Worm (Caenorhabditis elegans) whole organism, young adult: Measurements from ENCODE around the gene col-20.
A peak's percentile ranks its signal among the peaks of the same experiment; 100 is the strongest.

Experiments used
- B0035.1 ChIP-seq: sonication (generic microtip); optimal IDR thresholded peaks from 2 replicates; lab custom pipeline; 2016; ENCODE audit warnings: missing genetic modification characterization, mild to moderate bottlenecking, missing compliant biosample characterization, missing genotype, missing genetic modification reagents
- B0261.1 ChIP-seq: sonication (generic microtip); optimal IDR thresholded peaks from 2 replicates; lab custom pipeline; 2016; ENCODE audit warnings: mild to moderate bottlenecking, missing genetic modification characterization, moderate library complexity, missing compliant biosample characterization
- C17E4.6 ChIP-seq: fragments of 200-800 bp; sonication (Bioruptor generic); IDR thresholded peaks from 2 replicates; pipeline ENCODE4 v1.3.6; 2022; ENCODE audit warnings: missing genetic modification reagents, missing genetic modification characterization, missing compliant biosample characterization
- F10E7.11 ChIP-seq: sonication (generic microtip); optimal IDR thresholded peaks from 2 replicates; lab custom pipeline; 2017; ENCODE audit warnings: mild to moderate bottlenecking, missing genetic modification characterization, moderate library complexity, missing compliant biosample characterization
- F33H1.4 ChIP-seq: fragments of 200-800 bp; sonication (Bioruptor generic); IDR thresholded peaks from 2 replicates; pipeline ENCODE4 v1.3.6; 2022; ENCODE audit warnings: missing genetic modification reagents, missing genetic modification characterization, missing compliant biosample characterization
- F49E8.2 ChIP-seq: sonication (generic microtip); optimal IDR thresholded peaks from 3 replicates; lab custom pipeline; 2017; ENCODE audit warnings: missing genetic modification characterization, mild to moderate bottlenecking, missing compliant biosample characterization, antibody characterized with exemption, moderate library complexity; ENCODE audit not compliant: insufficient read depth
- F55B11.4 ChIP-seq: sonication (generic microtip); optimal IDR thresholded peaks from 2 replicates; lab custom pipeline; 2016; ENCODE audit warnings: missing compliant biosample characterization, missing genetic modification characterization, borderline replicate concordance; ENCODE audit not compliant: insufficient read depth
- K11D2.4 ChIP-seq: fragments of 200-800 bp; sonication (Bioruptor generic); IDR thresholded peaks from 2 replicates; pipeline ENCODE4 v1.3.6; 2022; ENCODE audit warnings: missing genetic modification reagents, missing genetic modification characterization, missing compliant biosample characterization
- K12H6.12 ChIP-seq: fragments of 200-800 bp; sonication (Bioruptor generic); optimal IDR thresholded peaks from 2 replicates; lab custom pipeline; 2018; ENCODE audit warnings: mild to moderate bottlenecking, missing genetic modification characterization, missing compliant biosample characterization
- T07F8.4 ChIP-seq: sonication (generic microtip); optimal IDR thresholded peaks from 2 replicates; lab custom pipeline; 2016; ENCODE audit warnings: mild to moderate bottlenecking, missing genetic modification characterization, moderate library complexity, missing compliant biosample characterization
- Y53G8AR.9 ChIP-seq: fragments of 200-800 bp; sonication (Bioruptor generic); conservative IDR thresholded peaks from 2 replicates; pipeline ENCODE4 v1.3.6; 2022; ENCODE audit warnings: missing genetic modification reagents, missing genetic modification characterization, missing compliant biosample characterization
- ama-1 ChIP-seq, 3 experiments: fragments of 150-350 bp in 1 of 3; sonication (generic microtip) in 2 of 3; optimal IDR thresholded peaks; 2 replicates each; lab custom pipeline; 2014 to 2018; ENCODE audit warnings: missing biosample characterization in 2 of 3, missing genetic modification characterization in 2 of 3, missing genetic modification reagents in 2 of 3
- aptf-2 ChIP-seq: fragments of 200-800 bp; sonication (Bioruptor generic); conservative IDR thresholded peaks from 2 replicates; pipeline ENCODE4 v1.3.6; 2022; ENCODE audit warnings: missing genetic modification reagents, missing genetic modification characterization, missing compliant biosample characterization
- aptf-3 ChIP-seq: fragments of 200-800 bp; sonication (Bioruptor generic); IDR thresholded peaks from 2 replicates; pipeline ENCODE4 v1.3.6; 2022; ENCODE audit warnings: missing genetic modification characterization, missing compliant biosample characterization
- atf-7 ChIP-seq: sonication (generic microtip); optimal IDR thresholded peaks from 2 replicates; lab custom pipeline; 2017; ENCODE audit warnings: mild to moderate bottlenecking, missing genetic modification characterization, missing compliant biosample characterization
- cebp-1 ChIP-seq, 2 experiments: fragments of 200-800 bp in 1 of 2; sonication (Bioruptor generic) in 1 of 2; sonication (generic microtip) in 1 of 2; IDR thresholded peaks in 1 of 2; optimal IDR thresholded peaks in 1 of 2; 2 replicates each; pipeline versions ENCODE4 v1.3.6 to Lab custom; 2017 to 2022; ENCODE audit warnings: missing compliant biosample characterization in 2 of 2, missing genetic modification characterization in 2 of 2, mild to moderate bottlenecking in 1 of 2, missing genetic modification reagents in 1 of 2, moderate library complexity in 1 of 2
- ceh-40 ChIP-seq: fragments of 200-800 bp; sonication (Bioruptor generic); IDR thresholded peaks from 2 replicates; pipeline ENCODE4 v1.3.6; 2022; ENCODE audit warnings: missing genetic modification characterization, missing compliant biosample characterization
- ceh-91 ChIP-seq: fragments of 200-800 bp; sonication (Bioruptor generic); IDR thresholded peaks from 2 replicates; pipeline ENCODE4 v1.3.6; 2022; ENCODE audit warnings: missing genetic modification reagents, missing genetic modification characterization, missing compliant biosample characterization
- chd-7 ChIP-seq: sonication (generic microtip); optimal IDR thresholded peaks from 2 replicates; lab custom pipeline; 2016; ENCODE audit warnings: mild to moderate bottlenecking, missing genetic modification characterization, moderate library complexity, missing compliant biosample characterization
- die-1 ChIP-seq: sonication (generic microtip); optimal IDR thresholded peaks from 2 replicates; lab custom pipeline; 2016; ENCODE audit warnings: missing genotype, mild to moderate bottlenecking, missing genetic modification characterization, missing compliant biosample characterization
- egl-44 ChIP-seq: fragments of 200-800 bp; sonication (Bioruptor generic); IDR thresholded peaks from 2 replicates; pipeline ENCODE4 v1.3.6; 2022; ENCODE audit warnings: missing genetic modification reagents, missing genetic modification characterization, missing compliant biosample characterization
- ekl-4 ChIP-seq: fragments of 200-800 bp; sonication (Bioruptor generic); IDR thresholded peaks from 2 replicates; pipeline ENCODE4 v1.3.6; 2022; ENCODE audit warnings: missing genetic modification reagents, missing genetic modification characterization, missing compliant biosample characterization
- ets-4 ChIP-seq: fragments of 200-800 bp; sonication (Bioruptor generic); optimal IDR thresholded peaks from 2 replicates; lab custom pipeline; 2018; ENCODE audit warnings: mild to moderate bottlenecking, missing genetic modification characterization, missing compliant biosample characterization
- gei-17 ChIP-seq: fragments of 200-800 bp; sonication (Bioruptor generic); optimal IDR thresholded peaks from 2 replicates; lab custom pipeline; 2018; ENCODE audit warnings: mild to moderate bottlenecking, missing genetic modification characterization, missing compliant biosample characterization
- hlh-26 ChIP-seq: fragments of 200-800 bp; sonication (Bioruptor generic); conservative IDR thresholded peaks from 2 replicates; pipeline ENCODE4 v1.3.6; 2022; ENCODE audit warnings: missing genetic modification reagents, missing genetic modification characterization, missing compliant biosample characterization
- hmg-1.2 ChIP-seq: fragments of 200-800 bp; sonication (Bioruptor generic); IDR thresholded peaks from 2 replicates; pipeline ENCODE4 v1.3.6; 2022; ENCODE audit warnings: missing genetic modification reagents, missing genetic modification characterization, missing compliant biosample characterization
- lag-1 ChIP-seq: fragments of 200-800 bp; sonication (Bioruptor generic); IDR thresholded peaks from 2 replicates; pipeline ENCODE4 v1.3.6; 2022; ENCODE audit warnings: missing genetic modification reagents, missing genetic modification characterization, missing compliant biosample characterization
- let-607 ChIP-seq, 2 experiments: fragments of 200-800 bp in 1 of 2; sonication (Bioruptor generic) in 1 of 2; sonication (generic microtip) in 1 of 2; optimal IDR thresholded peaks; 2 replicates each; lab custom pipeline; 2016 to 2018; ENCODE audit warnings: mild to moderate bottlenecking in 2 of 2, missing compliant biosample characterization in 2 of 2, missing genetic modification characterization in 2 of 2, moderate library complexity in 2 of 2, missing genotype in 1 of 2
- lin-40 ChIP-seq: sonication (generic microtip); optimal IDR thresholded peaks from 2 replicates; lab custom pipeline; 2016; ENCODE audit warnings: missing genetic modification characterization, mild to moderate bottlenecking, missing compliant biosample characterization, missing genotype, missing genetic modification reagents
- lir-1 ChIP-seq: fragments of 200-800 bp; sonication (Bioruptor generic); conservative IDR thresholded peaks from 2 replicates; pipeline ENCODE4 v1.3.6; 2022; ENCODE audit warnings: missing genetic modification reagents, missing genetic modification characterization, missing compliant biosample characterization
- lsl-1 ChIP-seq: fragments of 200-800 bp; sonication (Bioruptor generic); optimal IDR thresholded peaks from 2 replicates; lab custom pipeline; 2018; ENCODE audit warnings: mild to moderate bottlenecking, missing genetic modification characterization, moderate library complexity, missing compliant biosample characterization
- madf-6 ChIP-seq: fragments of 200-800 bp; sonication (Bioruptor generic); IDR thresholded peaks from 2 replicates; pipeline ENCODE4 v1.3.6; 2022; ENCODE audit warnings: missing genetic modification reagents, missing genetic modification characterization, missing compliant biosample characterization
- mcd-1 ChIP-seq: fragments of 200-800 bp; sonication (Bioruptor generic); IDR thresholded peaks from 2 replicates; pipeline ENCODE4 v1.3.6; 2022; ENCODE audit warnings: missing genetic modification reagents, missing genetic modification characterization, missing compliant biosample characterization
- mes-4 ChIP-seq: sonication (generic microtip); optimal IDR thresholded peaks from 2 replicates; lab custom pipeline; 2016; ENCODE audit warnings: missing genotype, missing genetic modification characterization, missing compliant biosample characterization
- nhr-27 ChIP-seq: fragments of 200-800 bp; sonication (Bioruptor generic); optimal IDR thresholded peaks from 2 replicates; lab custom pipeline; 2018; ENCODE audit warnings: mild to moderate bottlenecking, missing genetic modification characterization, moderate library complexity, missing compliant biosample characterization
- nhr-80 ChIP-seq: sonication (generic microtip); optimal IDR thresholded peaks from 2 replicates; lab custom pipeline; 2016; ENCODE audit warnings: missing genetic modification characterization, missing compliant biosample characterization
- repo-1 ChIP-seq: sonication (generic microtip); optimal IDR thresholded peaks from 2 replicates; lab custom pipeline; 2017; ENCODE audit warnings: mild to moderate bottlenecking, missing genetic modification characterization, missing compliant biosample characterization
- sdz-38 ChIP-seq: sonication (generic microtip); optimal IDR thresholded peaks from 2 replicates; lab custom pipeline; 2016; ENCODE audit warnings: missing genotype, missing genetic modification characterization, missing compliant biosample characterization
- sea-2 ChIP-seq: fragments of 200-800 bp; sonication (Bioruptor generic); IDR thresholded peaks from 2 replicates; pipeline ENCODE4 v1.3.6; 2022; ENCODE audit warnings: missing genetic modification characterization, missing compliant biosample characterization
- snpc-1.1 ChIP-seq: sonication (generic microtip); optimal IDR thresholded peaks from 2 replicates; lab custom pipeline; 2017; ENCODE audit warnings: missing genetic modification characterization, mild to moderate bottlenecking, missing compliant biosample characterization, antibody characterized with exemption, moderate library complexity, missing genotype, missing genetic modification reagents; ENCODE audit not compliant: insufficient read depth
- snpc-4 ChIP-seq, 5 experiments: fragments of 150-350 bp in 1 of 5; sonication (generic microtip) in 4 of 5; optimal IDR thresholded peaks; 2 replicates each; lab custom pipeline; 2014 to 2018; ENCODE audit warnings: missing genetic modification characterization in 5 of 5, missing biosample characterization in 3 of 5, antibody characterized with exemption in 2 of 5, mild to moderate bottlenecking in 2 of 5, missing compliant biosample characterization in 2 of 5, missing genotype in 2 of 5, moderate library complexity in 2 of 5, missing genetic modification reagents in 1 of 5
- unc-62 ChIP-seq: fragments of 150-350 bp; optimal IDR thresholded peaks from 2 replicates; lab custom pipeline; 2014; ENCODE audit warnings: missing biosample characterization, missing genetic modification reagents, missing genetic modification characterization
- xnd-1 ChIP-seq: sonication (generic microtip); optimal IDR thresholded peaks from 2 replicates; lab custom pipeline; 2016; ENCODE audit warnings: missing genotype, missing genetic modification reagents, missing genetic modification characterization, missing compliant biosample characterization
- ztf-26 ChIP-seq: sonication (generic microtip); optimal IDR thresholded peaks from 2 replicates; lab custom pipeline; 2017; ENCODE audit warnings: missing genetic modification characterization, missing compliant biosample characterization

The col-20 gene

ce11 chrII:4888527-4889487 lies 18.2 kb upstream of the col-20 start, which contains the start of gene pgm-1 (continued):
- TF ChIP-seq F10E7.11 (tag; lab: Kevin White, UChicago) = no peak
- TF ChIP-seq ztf-26 (tag; lab: Kevin White, UChicago) = no peak
- no peak for TF ChIP-seq sdz-38
- no peak for TF ChIP-seq cebp-1 (GFP tag; IDR thresholded peaks at IDR 0.05; lab: Robert Waterston, UW)
- peak; percentile 24 for TF ChIP-seq cebp-1 (tag; optimal IDR thresholded peaks at IDR 0.05; lab: Kevin White, UChicago)
- TF ChIP-seq ceh-91 (GFP tag; lab: Robert Waterston, UW) = peak; percentile 77
- TF ChIP-seq B0035.1 (tag; lab: Kevin White, UChicago) = no peak
- TF ChIP-seq gei-17 (GFP tag; lab: Kevin White, UChicago) = no peak
- peak; percentile 14 for TF ChIP-seq K12H6.12 (tag; lab: Kevin White, UChicago)
- no peak for TF ChIP-seq die-1 (tag; lab: Kevin White, UChicago)
- TF ChIP-seq K11D2.4 = no peak
- no peak for TF ChIP-seq aptf-3 (GFP tag; lab: Robert Waterston, UW)
- no peak for TF ChIP-seq egl-44 (GFP tag; lab: Robert Waterston, UW)
- TF ChIP-seq hmg-1.2 (GFP tag; lab: Robert Waterston, UW) = no peak; the same call in 1 of the 2 replicates
- no peak for TF ChIP-seq lir-1 (GFP tag; lab: Robert Waterston, UW)
- TF ChIP-seq madf-6 (GFP tag; lab: Robert Waterston, UW) = peak; percentile 90
- no peak for TF ChIP-seq mes-4 (tag; lab: Kevin White, UChicago)
- TF ChIP-seq lsl-1 (GFP tag; lab: Kevin White, UChicago) = peak; percentile 94
- no peak for TF ChIP-seq snpc-1.1 (tag; lab: Kevin White, UChicago)
- TF ChIP-seq F49E8.2 = no peak
- no peak for TF ChIP-seq C17E4.6 (GFP tag; lab: Robert Waterston, UW)
- no peak for TF ChIP-seq let-607 (tag; optimal IDR thresholded peaks at IDR 0.05; lab: Kevin White, UChicago)
- TF ChIP-seq nhr-80 (tag; lab: Kevin White, UChicago) = peak; percentile 15
- peak; percentile 73 for TF ChIP-seq xnd-1 (tag; lab: Kevin White, UChicago)
- no peak for TF ChIP-seq atf-7 (tag; lab: Kevin White, UChicago)
- TF ChIP-seq nhr-27 (tag; lab: Kevin White, UChicago) = no peak
- TF ChIP-seq ets-4 (GFP tag; lab: Kevin White, UChicago) = no peak
- TF ChIP-seq B0261.1 (tag; lab: Kevin White, UChicago) = no peak
- TF ChIP-seq mcd-1 (GFP tag; lab: Robert Waterston, UW) = 0 out of 2 replicates have a peak, but pooled peaks have one; percentile 13
- TF ChIP-seq lin-40 = peak; percentile 3
- TF ChIP-seq F55B11.4 = no peak
- no peak for TF ChIP-seq sea-2 (GFP tag; lab: Robert Waterston, UW)
- TF ChIP-seq unc-62 (GFP tag; lab: Kevin White, UChicago) = no peak
- no peak for TF ChIP-seq aptf-2 (GFP tag; lab: Robert Waterston, UW)
- no peak for TF ChIP-seq T07F8.4 (tag; lab: Kevin White, UChicago)
- TF ChIP-seq F33H1.4 (GFP tag; lab: Robert Waterston, UW) = peak; percentile 52; the same call in 1 of the 2 replicates
- TF ChIP-seq Y53G8AR.9 (GFP tag; lab: Robert Waterston, UW) = no peak
- no peak for TF ChIP-seq chd-7 (tag; lab: Kevin White, UChicago)
- no peak for TF ChIP-seq ama-1 (optimal IDR thresholded peaks at IDR 0.05; lab: Kevin White, UChicago)
- no peak for TF ChIP-seq ama-1 (GFP tag; optimal IDR thresholded peaks at IDR 0.05; lab: Kevin White, UChicago)
- TF ChIP-seq snpc-4 (GFP tag; optimal IDR thresholded peaks at IDR 0.05; lab: Kevin White, UChicago) = no peak
- no peak for TF ChIP-seq snpc-4 (tag; optimal IDR thresholded peaks at IDR 0.05; lab: Kevin White, UChicago)
- no peak for TF ChIP-seq ceh-40
- no peak for TF ChIP-seq lag-1 (GFP tag; lab: Robert Waterston, UW)
- TF ChIP-seq hlh-26 (GFP tag; lab: Robert Waterston, UW) = no peak
- no peak for TF ChIP-seq repo-1
- no peak for TF ChIP-seq ekl-4
